Fruit fly (Drosophila melanogaster) whole organism, pupa: ENCODE measurements around the gene CG10803.

Experiments used
- CG10348 ChIP-seq: fragments of 200-800 bp; sonication (Bioruptor generic); IDR thresholded peaks from 2 replicates; pipeline ENCODE4 v1.3.6; 2022; ENCODE audit warnings: missing biosample characterization, missing genetic modification characterization
- CG17806 ChIP-seq: fragments of 200-800 bp; sonication (Bioruptor generic); optimal IDR thresholded peaks from 2 replicates; lab custom pipeline; 2018; ENCODE audit warnings: missing biosample characterization, mild to moderate bottlenecking, missing genetic modification characterization, moderate library complexity
- CG8159 ChIP-seq: fragments of 200-800 bp; sonication (Bioruptor generic); optimal IDR thresholded peaks from 3 replicates; lab custom pipeline; 2018; ENCODE audit warnings: missing biosample characterization, mild to moderate bottlenecking, missing genetic modification characterization, moderate library complexity
- EcR ChIP-seq: fragments of 200-800 bp; sonication (Bioruptor generic); optimal IDR thresholded peaks from 3 replicates; lab custom pipeline; 2019; ENCODE audit warnings: missing biosample characterization, missing genetic modification characterization, mild to moderate bottlenecking, moderate library complexity, missing genetic modification reagents
- Pif1B ChIP-seq: fragments of 200-800 bp; sonication (Bioruptor generic); optimal IDR thresholded peaks from 3 replicates; lab custom pipeline; 2016; ENCODE audit warnings: missing biosample characterization, missing genetic modification characterization
- Snoo ChIP-seq: fragments of 200-800 bp; sonication (Bioruptor generic); optimal IDR thresholded peaks from 3 replicates; lab custom pipeline; 2017; ENCODE audit warnings: missing biosample characterization, mild to moderate bottlenecking, missing genetic modification characterization, inconsistent platforms
- rn ChIP-seq: fragments of 200-800 bp; sonication (Bioruptor generic); IDR thresholded peaks from 2 replicates; pipeline ENCODE4 v1.3.6; 2022; ENCODE audit warnings: missing biosample characterization, missing genetic modification characterization

dm6 chrX:3485871-3486270 lies 421 bp downstream of the CG10803 start:
- TF ChIP-seq EcR (GFP tag; lab: Kevin White, UChicago) (no peak), Pif1B (GFP tag; lab: Kevin White, UChicago) (no peak), Snoo (tag; lab: Kevin White, UChicago) (no peak), CG8159 (tag; lab: Kevin White, UChicago) (no peak), CG17806 (tag; lab: Kevin White, UChicago) (no peak), rn (GFP tag; lab: Robert Waterston, UW) (no peak), CG10348 (no peak)
